Worm (Caenorhabditis elegans) whole organism, early embryonic: ENCODE results near the gene sri-30.

Source experiments
- B0310.2 ChIP-seq: sonication (generic microtip); optimal IDR thresholded peaks from 2 replicates; lab custom pipeline; 2016; ENCODE audit warnings: mild to moderate bottlenecking, missing genetic modification characterization, missing compliant biosample characterization
- aly-1 ChIP-seq: sonication (generic microtip); optimal IDR thresholded peaks from 2 replicates; lab custom pipeline; 2016; ENCODE audit warnings: missing genetic modification characterization, missing compliant biosample characterization
- ama-1 ChIP-seq: fragments of 150-350 bp; optimal IDR thresholded peaks from 2 replicates; lab custom pipeline; 2014
- ceh-36 ChIP-seq: sonication (generic microtip); optimal IDR thresholded peaks from 2 replicates; lab custom pipeline; 2016; ENCODE audit warnings: missing genetic modification characterization, inconsistent platforms, missing compliant biosample characterization
- ets-7 ChIP-seq: sonication (generic microtip); optimal IDR thresholded peaks from 2 replicates; lab custom pipeline; 2016; ENCODE audit warnings: missing genotype, missing genetic modification characterization, missing compliant biosample characterization
- flt-1 ChIP-seq: fragments of 200-800 bp; sonication (Bioruptor generic); IDR thresholded peaks from 2 replicates; pipeline ENCODE4 v1.3.6; 2022; ENCODE audit warnings: missing genetic modification characterization, missing compliant biosample characterization
- pes-1 ChIP-seq: fragments of 200-800 bp; sonication (Bioruptor generic); IDR thresholded peaks from 2 replicates; pipeline ENCODE4 v1.3.6; 2022; ENCODE audit warnings: missing genetic modification reagents, missing genetic modification characterization, missing compliant biosample characterization
- tbx-11 ChIP-seq: fragments of 200-800 bp; sonication (Bioruptor generic); IDR thresholded peaks from 2 replicates; pipeline ENCODE4 v1.3.6; 2022; ENCODE audit warnings: missing genetic modification characterization, missing compliant biosample characterization

DNA sequence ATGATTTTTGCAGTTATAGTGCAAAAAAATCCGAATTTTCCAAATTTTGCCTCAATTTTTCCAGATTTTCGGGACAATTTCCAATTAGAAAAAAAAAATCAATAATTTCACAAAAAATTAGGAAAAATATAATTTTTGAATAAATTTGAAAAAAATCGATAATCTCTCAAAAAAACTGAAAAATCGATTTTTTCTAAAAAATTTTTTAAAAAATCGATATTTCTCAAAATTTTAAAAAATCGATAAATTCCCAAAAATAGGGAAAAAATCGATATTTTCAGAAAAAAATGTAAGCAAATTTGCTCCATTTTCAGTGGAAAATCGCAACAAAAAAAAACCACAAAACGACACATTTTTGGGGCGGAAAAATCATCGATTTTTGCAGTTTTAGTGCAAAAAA lies 21.9 kb downstream of the sri-30 start:
- TF ChIP-seq ceh-36 (no peak), flt-1 (GFP tag; lab: Robert Waterston, UW) (no peak), ets-7 (tag; lab: Kevin White, UChicago) (no peak), ama-1 (lab: Kevin White, UChicago) (no peak), tbx-11 (GFP tag; lab: Robert Waterston, UW) (no peak), B0310.2 (tag; lab: Kevin White, UChicago) (no peak), pes-1 (GFP tag; lab: Robert Waterston, UW) (no peak), aly-1 (tag; lab: Kevin White, UChicago) (no peak)
